Fruit fly (Drosophila melanogaster): ENCODE results near the gene CG17219.

DNA sequence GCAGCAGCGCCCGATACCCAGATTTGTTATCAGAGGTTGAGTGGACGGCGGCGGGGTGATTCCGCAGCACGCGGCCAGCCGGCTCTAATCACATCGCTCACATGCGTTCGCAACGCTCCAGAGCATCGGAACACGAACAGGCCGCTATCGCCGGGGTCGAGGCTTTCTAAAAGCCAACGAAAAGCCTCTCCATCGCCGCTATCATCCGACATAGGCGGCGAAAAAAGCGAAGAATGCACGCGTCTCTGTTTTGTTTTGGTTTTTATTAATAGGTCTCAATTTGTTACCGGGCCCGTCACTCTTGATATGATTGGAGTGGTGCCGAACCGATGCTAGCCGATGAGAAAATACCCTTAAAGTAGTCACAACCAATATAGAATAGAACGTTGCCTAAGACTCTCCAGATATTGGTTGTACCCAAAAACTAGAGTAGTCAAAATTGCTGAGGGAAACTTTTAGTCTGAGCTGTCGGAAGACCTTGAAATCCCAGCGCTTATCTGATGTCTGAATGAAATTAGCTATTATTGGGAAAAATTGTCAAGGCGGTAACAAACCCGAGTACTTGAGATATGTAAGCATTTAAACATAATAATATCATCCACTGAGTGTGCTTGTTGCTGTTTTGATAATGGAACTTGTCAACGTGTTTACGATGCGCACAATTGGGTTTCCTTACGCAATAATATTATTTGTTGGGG, 13.0 kb downstream of the CG17219 start, which contains the start of gene CG17261:
- TF ChIP-seq eve (GFP tag; optimal IDR thresholded peaks at IDR 0.05): no peak
- no peak for TF ChIP-seq CG12744 (GFP tag; optimal IDR thresholded peaks at IDR 0.05)
- TF ChIP-seq CG1024 (GFP tag; IDR thresholded peaks at IDR 0.05): no peak
- TF ChIP-seq CG8359 (GFP tag; optimal IDR thresholded peaks at IDR 0.05; ENCODE audit: borderline replicate concordance): no peak
- no peak for TF ChIP-seq CG33557 (GFP tag; optimal IDR thresholded peaks at IDR 0.05)
- no peak for TF ChIP-seq CG10565 (GFP tag; optimal IDR thresholded peaks at IDR 0.05)
- TF ChIP-seq Gug (GFP tag; IDR thresholded peaks at IDR 0.05): peak; percentile 22; the same call in 1 of the 4 replicates

Measured in whole organism, embryonic.